Worm (Caenorhabditis elegans) whole organism, late embryonic: ENCODE results near the gene F13H8.8.
A peak's percentile ranks its signal among the peaks of the same experiment; 100 is the strongest.

ENCODE experiments used
- C38D4.7 ChIP-seq: fragments of 200-800 bp; sonication (Bioruptor generic); optimal IDR thresholded peaks from 2 replicates; lab custom pipeline; 2018; ENCODE audit warnings: mild to moderate bottlenecking, missing genetic modification characterization, moderate library complexity, missing compliant biosample characterization
- F13H6.1 ChIP-seq: sonication (generic microtip); optimal IDR thresholded peaks from 2 replicates; lab custom pipeline; 2016; ENCODE audit warnings: missing genetic modification characterization, missing compliant biosample characterization
- T23F11.4 ChIP-seq: fragments of 200-800 bp; sonication (Bioruptor generic); optimal IDR thresholded peaks from 2 replicates; lab custom pipeline; 2018; ENCODE audit warnings: mild to moderate bottlenecking, missing genetic modification characterization, missing compliant biosample characterization
- ceh-14 ChIP-seq: sonication (generic microtip); optimal IDR thresholded peaks from 2 replicates; lab custom pipeline; 2016; ENCODE audit warnings: missing genotype, missing genetic modification characterization, missing compliant biosample characterization
- ceh-19 ChIP-seq: fragments of 200-800 bp; sonication (Bioruptor generic); optimal IDR thresholded peaks from 2 replicates; lab custom pipeline; 2018; ENCODE audit warnings: mild to moderate bottlenecking, missing genetic modification characterization, missing compliant biosample characterization
- ceh-2 ChIP-seq: sonication (generic microtip); optimal IDR thresholded peaks from 2 replicates; lab custom pipeline; 2016; ENCODE audit warnings: missing genotype, missing genetic modification characterization, missing compliant biosample characterization
- ceh-22 ChIP-seq: sonication (generic microtip); optimal IDR thresholded peaks from 2 replicates; lab custom pipeline; 2017; ENCODE audit warnings: missing biosample characterization, missing genetic modification characterization
- ceh-31 ChIP-seq: sonication (generic microtip); optimal IDR thresholded peaks from 2 replicates; lab custom pipeline; 2016; ENCODE audit warnings: missing genetic modification characterization, missing compliant biosample characterization
- ceh-9 ChIP-seq: sonication (generic microtip); optimal IDR thresholded peaks from 2 replicates; lab custom pipeline; 2016; ENCODE audit warnings: mild to moderate bottlenecking, missing genetic modification characterization, inconsistent platforms, missing compliant biosample characterization
- che-1 ChIP-seq: sonication (generic microtip); optimal IDR thresholded peaks from 2 replicates; lab custom pipeline; 2016; ENCODE audit warnings: mild to moderate bottlenecking, missing genetic modification characterization, missing compliant biosample characterization
- dmd-4 ChIP-seq: sonication (generic microtip); optimal IDR thresholded peaks from 2 replicates; lab custom pipeline; 2016; ENCODE audit warnings: borderline replicate concordance, missing genetic modification characterization, missing compliant biosample characterization
- dve-1 ChIP-seq: sonication (generic microtip); optimal IDR thresholded peaks from 2 replicates; lab custom pipeline; 2017; ENCODE audit warnings: antibody characterized with exemption, mild to moderate bottlenecking, missing genetic modification characterization, missing compliant biosample characterization
- elt-2 ChIP-seq: sonication (generic microtip); optimal IDR thresholded peaks from 2 replicates; lab custom pipeline; 2016; ENCODE audit warnings: missing genetic modification reagents, missing genetic modification characterization, missing compliant biosample characterization
- ets-4 ChIP-seq: sonication (generic microtip); optimal IDR thresholded peaks from 2 replicates; lab custom pipeline; 2016; ENCODE audit warnings: missing genetic modification characterization, missing compliant biosample characterization
- eyg-1 ChIP-seq: sonication (generic microtip); optimal IDR thresholded peaks from 2 replicates; lab custom pipeline; 2016; ENCODE audit warnings: missing genotype, missing genetic modification characterization, missing compliant biosample characterization
- fax-1 ChIP-seq: sonication (generic microtip); optimal IDR thresholded peaks from 2 replicates; lab custom pipeline; 2016; ENCODE audit warnings: missing genotype, missing genetic modification characterization, missing compliant biosample characterization
- fkh-10 ChIP-seq: fragments of 150-350 bp; optimal IDR thresholded peaks from 2 replicates; lab custom pipeline; 2014; ENCODE audit warnings: missing biosample characterization, missing genetic modification reagents, missing genetic modification characterization
- hlh-13 ChIP-seq: fragments of 200-800 bp; sonication (Bioruptor generic); optimal IDR thresholded peaks from 2 replicates; lab custom pipeline; 2018; ENCODE audit warnings: mild to moderate bottlenecking, missing genetic modification characterization, missing compliant biosample characterization
- hlh-30 ChIP-seq: sonication (generic microtip); optimal IDR thresholded peaks from 2 replicates; lab custom pipeline; 2017; ENCODE audit warnings: antibody characterized with exemption, missing genetic modification characterization, missing compliant biosample characterization; ENCODE audit not compliant: insufficient read depth
- hlh-6 ChIP-seq: sonication (generic microtip); optimal IDR thresholded peaks from 2 replicates; lab custom pipeline; 2016; ENCODE audit warnings: missing genotype, missing genetic modification characterization, missing compliant biosample characterization
- hlh-8 ChIP-seq: sonication (generic microtip); optimal IDR thresholded peaks from 2 replicates; lab custom pipeline; 2016; ENCODE audit warnings: missing genotype, missing genetic modification characterization, missing compliant biosample characterization
- lin-11 ChIP-seq: fragments of 200-800 bp; sonication (Bioruptor generic); optimal IDR thresholded peaks from 2 replicates; lab custom pipeline; 2018; ENCODE audit warnings: mild to moderate bottlenecking, missing genetic modification characterization, missing compliant biosample characterization
- madf-2 ChIP-seq: sonication (generic microtip); optimal IDR thresholded peaks from 2 replicates; lab custom pipeline; 2017; ENCODE audit warnings: missing genetic modification characterization, missing compliant biosample characterization
- nfya-1 ChIP-seq: sonication (generic microtip); optimal IDR thresholded peaks from 2 replicates; lab custom pipeline; 2017; ENCODE audit warnings: missing genetic modification characterization, mild to moderate bottlenecking, missing compliant biosample characterization, antibody characterized with exemption, moderate library complexity
- nhr-11 ChIP-seq: fragments of 150-350 bp; optimal IDR thresholded peaks from 2 replicates; lab custom pipeline; 2014; ENCODE audit warnings: missing biosample characterization, missing genetic modification characterization
- nhr-232 ChIP-seq: sonication (generic microtip); optimal IDR thresholded peaks from 2 replicates; lab custom pipeline; 2016; ENCODE audit warnings: missing genetic modification characterization, missing compliant biosample characterization
- npax-4 ChIP-seq: sonication (generic microtip); optimal IDR thresholded peaks from 2 replicates; lab custom pipeline; 2016; ENCODE audit warnings: missing genetic modification characterization, missing compliant biosample characterization
- odd-2 ChIP-seq: sonication (generic microtip); optimal IDR thresholded peaks from 2 replicates; lab custom pipeline; 2017; ENCODE audit warnings: antibody characterized with exemption, mild to moderate bottlenecking, missing genetic modification characterization, missing compliant biosample characterization
- pag-3 ChIP-seq: sonication (generic microtip); optimal IDR thresholded peaks from 2 replicates; lab custom pipeline; 2016; ENCODE audit warnings: missing compliant biosample characterization, missing genetic modification characterization, borderline replicate concordance
- pax-1 ChIP-seq: fragments of 150-350 bp; optimal IDR thresholded peaks from 2 replicates; lab custom pipeline; 2014; ENCODE audit warnings: missing biosample characterization, missing genetic modification characterization
- pros-1 ChIP-seq: fragments of 150-350 bp; optimal IDR thresholded peaks from 2 replicates; lab custom pipeline; 2014; ENCODE audit warnings: missing biosample characterization, missing genetic modification reagents, missing genetic modification characterization
- ref-2 ChIP-seq: sonication (generic microtip); optimal IDR thresholded peaks from 2 replicates; lab custom pipeline; 2016; ENCODE audit warnings: missing genetic modification characterization, missing compliant biosample characterization
- rnt-1 ChIP-seq: sonication (generic microtip); optimal IDR thresholded peaks from 2 replicates; lab custom pipeline; 2016; ENCODE audit warnings: missing genetic modification characterization, missing compliant biosample characterization
- sdc-2 ChIP-seq: sonication (generic microtip); optimal IDR thresholded peaks from 2 replicates; lab custom pipeline; 2016; ENCODE audit warnings: missing genotype, missing genetic modification characterization, missing compliant biosample characterization
- sox-2 ChIP-seq: fragments of 200-800 bp; sonication (Bioruptor generic); IDR thresholded peaks from 2 replicates; pipeline ENCODE4 v1.3.6; 2022; ENCODE audit warnings: missing genetic modification reagents, missing genetic modification characterization, missing compliant biosample characterization
- syd-9 ChIP-seq: sonication (generic microtip); optimal IDR thresholded peaks from 2 replicates; lab custom pipeline; 2016; ENCODE audit warnings: mild to moderate bottlenecking, missing genetic modification characterization, moderate library complexity, missing compliant biosample characterization
- tbx-7 ChIP-seq: sonication (generic microtip); optimal IDR thresholded peaks from 2 replicates; lab custom pipeline; 2016; ENCODE audit warnings: missing genotype, missing genetic modification characterization, missing compliant biosample characterization
- unc-42 ChIP-seq: sonication (generic microtip); optimal IDR thresholded peaks from 2 replicates; lab custom pipeline; 2016; ENCODE audit warnings: missing genotype, missing genetic modification characterization, missing compliant biosample characterization

F13H8.8 gene

DNA sequence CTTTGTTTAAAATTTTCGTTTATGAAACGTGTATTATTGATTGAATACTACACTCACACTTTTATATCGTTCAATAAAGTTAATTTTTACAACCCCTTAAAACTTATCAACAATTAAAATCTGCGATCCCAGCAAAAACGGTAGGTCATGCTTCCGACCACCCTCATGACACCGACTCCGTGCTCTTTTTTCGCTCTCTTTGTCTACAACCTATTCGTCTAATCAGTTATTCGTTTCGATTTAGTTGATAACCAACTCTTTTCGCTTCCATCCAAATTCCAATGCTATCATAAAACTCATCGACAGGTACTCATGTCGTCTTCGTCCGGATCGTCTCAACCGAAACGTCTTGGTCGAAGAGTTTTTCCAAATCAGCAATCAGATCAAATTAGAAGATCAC lies 15.2 kb upstream of the F13H8.8 start, which contains the start of gene F13H8.1:
TSS of gene F13H8.1 (plus strand) at position 311 of the 400 bp plus-strand sequence.
- TF ChIP-seq rnt-1 (tag; lab: Kevin White, UChicago) (no peak), lin-11 (no peak), fax-1 (no peak), hlh-8 (no peak), madf-2 (tag; lab: Kevin White, UChicago) (no peak), tbx-7 (no peak), ceh-19 (GFP tag; lab: Kevin White, UChicago) (no peak), elt-2 (tag; lab: Kevin White, UChicago) (no peak), pag-3 (tag; lab: Kevin White, UChicago) (no peak), syd-9 (tag; lab: Kevin White, UChicago) (no peak), npax-4 (tag; lab: Kevin White, UChicago) (no peak), ref-2 (tag; lab: Kevin White, UChicago) (no peak), ceh-22 (tag; lab: Kevin White, UChicago) (no peak), ceh-31 (no peak), pax-1 (no peak), ceh-14 (tag; lab: Kevin White, UChicago) (no peak), T23F11.4 (GFP tag; lab: Kevin White, UChicago) (no peak), nhr-11 (tag; lab: Kevin White, UChicago) (no peak), pros-1 (no peak), F13H6.1 (no peak)

DNA sequence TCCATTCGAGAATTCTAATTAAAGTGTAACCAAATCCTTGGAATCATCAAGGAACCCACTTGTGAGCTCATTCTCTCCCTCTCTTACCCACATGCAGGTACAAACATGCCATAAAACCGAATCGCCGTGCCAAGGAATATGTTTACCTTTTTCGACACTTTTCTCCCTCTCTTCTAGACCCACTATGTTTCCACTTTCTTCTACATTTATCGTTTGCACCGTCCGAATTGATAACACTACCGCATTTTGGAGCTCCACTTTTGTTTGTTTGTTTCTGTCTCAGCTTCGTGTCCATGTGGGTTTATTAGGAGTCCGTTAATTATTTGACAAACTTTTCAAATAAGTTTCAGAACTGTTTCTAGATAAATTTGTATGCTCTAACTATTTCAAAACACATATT lies 14.0 kb upstream of the F13H8.8 start:
- TF ChIP-seq ceh-2 (no peak), hlh-13 (GFP tag; lab: Kevin White, UChicago) (no peak), fax-1 (no peak), ceh-22 (tag; lab: Kevin White, UChicago) (no peak), lin-11 (no peak), nhr-232 (tag; lab: Kevin White, UChicago) (no peak), ets-4 (tag; lab: Kevin White, UChicago) (no peak), eyg-1 (no peak)

- TF ChIP-seq che-1 (tag; lab: Kevin White, UChicago) (no peak), hlh-30 (no peak), lin-11 (no peak), sox-2 (no peak), fax-1 (no peak), unc-42 (tag; lab: Kevin White, UChicago) (no peak), T23F11.4 (GFP tag; lab: Kevin White, UChicago) (no peak), dmd-4 (no peak), nfya-1 (tag; lab: Kevin White, UChicago) (no peak), C38D4.7 (no peak), ceh-9 (tag; lab: Kevin White, UChicago) (no peak), sdc-2 (no peak), fkh-10 (GFP tag; lab: Kevin White, UChicago) (no peak), hlh-6 (tag; lab: Kevin White, UChicago) (no peak), odd-2 (tag; lab: Kevin White, UChicago) (no peak)
These were observed 13.1 kb upstream of the F13H8.8 start, which contains the start of gene scly-1 for ce11 chrII:6281002-6281401. scly-1 (minus strand) TSS chrII:6281102.

- TF ChIP-seq fax-1 (no peak), unc-42 (tag; lab: Kevin White, UChicago) (peak; percentile 25), lin-11 (no peak), dve-1 (no peak)
These were observed 6.0 kb upstream of the F13H8.8 start, which contains the start of gene bpl-1 for ce11 chrII:6273916-6274315. bpl-1 (plus strand) TSS chrII:6274216.
